Worm (Caenorhabditis elegans) whole organism, dauer: Measurements from ENCODE around the gene gpn-1.

Source experiments
- unc-62 ChIP-seq: sonication (generic microtip); optimal IDR thresholded peaks from 2 replicates; lab custom pipeline; 2017; ENCODE audit warnings: missing biosample characterization, missing genetic modification reagents, missing genetic modification characterization

The gpn-1 gene

DNA sequence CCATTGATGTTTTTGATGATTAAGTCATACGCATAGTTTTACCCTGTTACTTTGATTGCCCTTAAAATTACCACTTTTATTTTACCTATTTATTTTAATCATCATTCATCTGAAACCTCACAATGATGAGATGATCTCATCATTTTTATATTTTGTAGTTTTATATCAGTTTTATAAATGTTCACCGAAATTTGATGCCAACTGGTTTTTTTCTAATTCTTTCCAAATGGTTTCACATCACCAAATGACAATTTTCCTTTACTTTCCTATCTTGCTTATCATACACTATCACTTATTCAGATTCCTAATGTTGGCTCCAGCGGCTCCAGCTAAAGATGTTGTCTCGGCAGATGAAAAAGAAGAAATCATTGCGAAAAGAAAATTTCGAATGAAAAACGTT, 50.2 kb downstream of the gpn-1 start, which contains the start of gene lin-15A:
lin-15A (plus strand) TSS at position 301 of the 400 bp plus-strand sequence.
- TF ChIP-seq unc-62 (GFP tag; lab: Kevin White, UChicago) = no peak

DNA sequence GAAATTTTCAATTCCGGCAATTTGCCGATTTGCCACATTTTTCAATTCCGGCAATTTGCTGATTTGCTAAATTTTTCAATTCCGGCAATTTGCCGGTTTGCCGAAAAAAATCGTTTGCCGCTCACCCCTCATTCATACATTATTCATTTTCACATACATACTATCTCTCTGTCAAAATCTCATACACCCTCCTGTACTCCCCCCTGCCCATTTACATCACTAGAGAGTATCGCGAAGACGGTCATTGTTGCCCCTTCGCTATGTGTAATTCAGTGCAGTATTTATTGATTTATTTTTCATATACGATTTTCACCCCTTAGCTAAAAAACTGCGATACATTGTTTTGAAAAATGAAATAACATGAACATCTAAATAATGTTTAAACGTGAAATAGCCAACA, 54.9 kb downstream of the gpn-1 start:
- TF ChIP-seq unc-62 (GFP tag; lab: Kevin White, UChicago) = no peak
